Comparison of ENCODE assay signal across 5 fruit fly cellular contexts in genomic region chr2L:9179285-9179684, dm6.
A peak's percentile ranks its signal among the peaks of the same experiment; 100 is the strongest.
TF ChIP-seq lines count a peak whose summit lies in the region.

No protein-coding gene starts in this region.

- no peak for TF ChIP-seq CTCF in whole organism, embryonic (GFP tag; optimal IDR thresholded peaks at IDR 0.05; lab: Kevin White, UChicago)

TF ChIP-seq in whole organism, adult, 20 proteins besides CTCF, POLR2A, EP300 and RAD21:
- TF ChIP-seq CG7101 (tag; optimal IDR thresholded peaks at IDR 0.05; lab: Kevin White, UChicago) (peak; percentile 24), CG11617 (GFP tag; optimal IDR thresholded peaks at IDR 0.05; lab: Kevin White, UChicago) (no peak), cnc (optimal IDR thresholded peaks at IDR 0.05; lab: Kevin White, UChicago) (no peak), CG33017 (tag; optimal IDR thresholded peaks at IDR 0.05; lab: Kevin White, UChicago) (peak; percentile 19), Mnt (GFP tag; optimal IDR thresholded peaks at IDR 0.05; lab: Kevin White, UChicago) (peak; percentile 49), CG12768 (GFP tag; optimal IDR thresholded peaks at IDR 0.05; lab: Kevin White, UChicago) (peak; percentile 74), CG14711 (tag; optimal IDR thresholded peaks at IDR 0.05; lab: Kevin White, UChicago) (no peak), kay (GFP tag; lab: Kevin White, UChicago; ENCODE audit: borderline replicate concordance) (peak; percentile 94), tj (GFP tag; optimal IDR thresholded peaks at IDR 0.05; lab: Kevin White, UChicago) (no peak), bab1 (GFP tag; optimal IDR thresholded peaks at IDR 0.05; lab: Kevin White, UChicago) (no peak), ovo (GFP tag; optimal IDR thresholded peaks at IDR 0.05; lab: Kevin White, UChicago) (no peak), toe (GFP tag; optimal IDR thresholded peaks at IDR 0.05; lab: Kevin White, UChicago) (no peak), Hr96 (GFP tag; optimal IDR thresholded peaks at IDR 0.05; lab: Kevin White, UChicago) (no peak), Clk (GFP tag; optimal IDR thresholded peaks at IDR 0.05; lab: Kevin White, UChicago) (no peak), CG5204 (GFP tag; optimal IDR thresholded peaks at IDR 0.05; lab: Kevin White, UChicago) (no peak), CG7045 (GFP tag; optimal IDR thresholded peaks at IDR 0.05; lab: Kevin White, UChicago) (peak; percentile 40), cic (GFP tag; optimal IDR thresholded peaks at IDR 0.05; lab: Kevin White, UChicago) (peak; percentile 86), pad (GFP tag; optimal IDR thresholded peaks at IDR 0.05; lab: Kevin White, UChicago) (peak; percentile 13)

TF ChIP-seq in whole organism, embryonic, 481 proteins besides CTCF, POLR2A, EP300 and RAD21 (continues in another document):
- no peak for TF ChIP-seq zen2 (GFP tag; IDR thresholded peaks at IDR 0.05; lab: Robert Waterston, UW; ENCODE audit: partially characterized antibody)
- TF ChIP-seq wek (GFP tag; optimal IDR thresholded peaks at IDR 0.05; lab: Kevin White, UChicago) = no peak
- no peak for TF ChIP-seq abd-A (tag; optimal IDR thresholded peaks at IDR 0.05; lab: Kevin White, UChicago)
- peak; percentile 67 for TF ChIP-seq cg (GFP tag; optimal IDR thresholded peaks at IDR 0.05; lab: Kevin White, UChicago)
- TF ChIP-seq CG31224 (GFP tag; IDR thresholded peaks at IDR 0.05; lab: Robert Waterston, UW) = no peak
- TF ChIP-seq D19A (tag; optimal IDR thresholded peaks at IDR 0.05; lab: Kevin White, UChicago) = peak; percentile 8
- no peak for TF ChIP-seq onecut (GFP tag; IDR thresholded peaks at IDR 0.05; lab: Robert Waterston, UW)
- no peak for TF ChIP-seq CG9932 (GFP tag; IDR thresholded peaks at IDR 0.05; lab: Robert Waterston, UW)
- peak; percentile 18 for TF ChIP-seq CG17568 (GFP tag; optimal IDR thresholded peaks at IDR 0.05; lab: Kevin White, UChicago)
- no peak for TF ChIP-seq unpg (GFP tag; optimal IDR thresholded peaks at IDR 0.05; lab: Kevin White, UChicago)
- peak; percentile 7 for TF ChIP-seq nom (GFP tag; optimal IDR thresholded peaks at IDR 0.05; lab: Kevin White, UChicago)
- peak; percentile 69 for TF ChIP-seq pfk (GFP tag; optimal IDR thresholded peaks at IDR 0.05; lab: Kevin White, UChicago)
- TF ChIP-seq CG10979 (tag; optimal IDR thresholded peaks at IDR 0.05; lab: Kevin White, UChicago) = no peak
- peak; percentile 35 for TF ChIP-seq CG12769 (tag; optimal IDR thresholded peaks at IDR 0.05; lab: Kevin White, UChicago)
- peak; percentile 68 for TF ChIP-seq CG10543 (GFP tag; optimal IDR thresholded peaks at IDR 0.05; lab: Kevin White, UChicago)
- TF ChIP-seq CG4730 (GFP tag; IDR thresholded peaks at IDR 0.05; lab: Robert Waterston, UW) = no peak
- TF ChIP-seq dati (GFP tag; IDR thresholded peaks at IDR 0.05; lab: Robert Waterston, UW) = no peak
- TF ChIP-seq CG1647 (GFP tag; optimal IDR thresholded peaks at IDR 0.05; lab: Kevin White, UChicago) = no peak
- 0 out of 2 replicates have a peak, but pooled peaks have one; percentile 40 for TF ChIP-seq Bgb (GFP tag; IDR thresholded peaks at IDR 0.05; lab: Robert Waterston, UW; ENCODE audit: partially characterized antibody)

TF ChIP-seq in whole organism, prepupa, 60 proteins besides CTCF, POLR2A, EP300 and RAD21:
- TF ChIP-seq CG6276 (GFP tag; optimal IDR thresholded peaks at IDR 0.05; lab: Kevin White, UChicago) (peak; percentile 40), Hr39 (GFP tag; optimal IDR thresholded peaks at IDR 0.05; lab: Kevin White, UChicago) (no peak), fkh (GFP tag; optimal IDR thresholded peaks at IDR 0.05; lab: Kevin White, UChicago) (peak; percentile 5), Eip93F (GFP tag; optimal IDR thresholded peaks at IDR 0.05; lab: Kevin White, UChicago) (peak; percentile 56), vri (GFP tag; optimal IDR thresholded peaks at IDR 0.05; lab: Kevin White, UChicago) (peak; percentile 81), Sox14 (GFP tag; optimal IDR thresholded peaks at IDR 0.05; lab: Kevin White, UChicago) (no peak), CG8632 (GFP tag; optimal IDR thresholded peaks at IDR 0.05; lab: Kevin White, UChicago) (no peak), spab (GFP tag; optimal IDR thresholded peaks at IDR 0.05; lab: Kevin White, UChicago) (no peak), ss (GFP tag; optimal IDR thresholded peaks at IDR 0.05; lab: Kevin White, UChicago) (peak in 1 of 2 experiments; percentile 5), CG32006 (GFP tag; optimal IDR thresholded peaks at IDR 0.05; lab: Kevin White, UChicago) (no peak)

TF ChIP-seq in whole organism, pupa, 21 proteins besides CTCF, POLR2A, EP300 and RAD21:
- TF ChIP-seq CG4496 (GFP tag; IDR thresholded peaks at IDR 0.05; lab: Robert Waterston, UW) = 0 out of 3 replicates have a peak, but pooled peaks have one; percentile 22
- no peak for TF ChIP-seq EcR (GFP tag; optimal IDR thresholded peaks at IDR 0.05; lab: Kevin White, UChicago)
- 0 out of 2 replicates have a peak, but pooled peaks have one; percentile 11 for TF ChIP-seq Ets98B (GFP tag; IDR thresholded peaks at IDR 0.05; lab: Robert Waterston, UW)
- peak; percentile 14 for TF ChIP-seq gl (tag; optimal IDR thresholded peaks at IDR 0.05; lab: Kevin White, UChicago)

TF ChIP-seq in whole organism, wandering third instar larva, 38 proteins besides CTCF, POLR2A, EP300 and RAD21:
- TF ChIP-seq fru (GFP tag; optimal IDR thresholded peaks at IDR 0.05; lab: Kevin White, UChicago) (no peak), sv (GFP tag; optimal IDR thresholded peaks at IDR 0.05; lab: Kevin White, UChicago) (no peak), brk (GFP tag; optimal IDR thresholded peaks at IDR 0.05; lab: Kevin White, UChicago) (no peak), rgr (GFP tag; optimal IDR thresholded peaks at IDR 0.05; lab: Kevin White, UChicago) (peak; percentile 1), Hr78 (GFP tag; optimal IDR thresholded peaks at IDR 0.05; lab: Kevin White, UChicago) (no peak), br (GFP tag; optimal IDR thresholded peaks at IDR 0.05; lab: Kevin White, UChicago) (no peak), Dif (GFP tag; optimal IDR thresholded peaks at IDR 0.05; lab: Kevin White, UChicago; ENCODE audit: partially characterized antibody) (peak; percentile 17), Hnf4 (GFP tag; optimal IDR thresholded peaks at IDR 0.05; lab: Kevin White, UChicago) (peak; percentile 76), dl (GFP tag; optimal IDR thresholded peaks at IDR 0.05; lab: Kevin White, UChicago; ENCODE audit: insufficient read depth in 1 of 2, partially characterized antibody in 2 of 2) (peak in 1 of 2 experiments; percentile 53), dmrt93B (GFP tag; optimal IDR thresholded peaks at IDR 0.05; lab: Kevin White, UChicago) (no peak), Hr83 (GFP tag; optimal IDR thresholded peaks at IDR 0.05; lab: Kevin White, UChicago; ENCODE audit: poor library complexity, severe bottlenecking) (no peak), Rel (GFP tag; optimal IDR thresholded peaks at IDR 0.05; lab: Kevin White, UChicago) (no peak), Rel (tag; optimal IDR thresholded peaks at IDR 0.05; lab: Kevin White, UChicago) (peak; percentile 41), h (GFP tag; optimal IDR thresholded peaks at IDR 0.05; lab: Kevin White, UChicago) (peak; percentile 48)
